Worm (Caenorhabditis elegans): ENCODE results near the gene srh-35.

DNA sequence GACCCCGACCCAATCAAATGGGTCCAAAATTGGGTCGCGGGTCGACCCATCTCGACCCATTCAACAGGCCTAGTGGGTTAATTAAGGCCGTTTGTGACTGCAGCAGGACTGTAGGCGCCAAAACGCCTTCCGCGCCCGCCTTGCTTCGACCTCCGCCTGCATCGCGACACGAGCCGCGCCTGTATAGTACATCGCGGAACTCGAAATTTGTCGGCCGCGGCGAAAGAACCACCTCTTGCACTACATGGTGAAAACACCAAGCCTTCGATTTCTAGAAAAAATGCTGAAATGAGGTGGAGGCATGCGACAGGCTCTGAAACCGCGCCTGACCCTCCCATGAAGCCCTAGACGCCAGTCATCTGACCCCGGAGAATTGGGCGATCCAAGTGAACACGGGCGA lies 39.0 kb upstream of the srh-35 start:
- TF ChIP-seq W03F9.2 (tag; optimal IDR thresholded peaks at IDR 0.05) = no peak
- no peak for TF ChIP-seq him-1 (tag; optimal IDR thresholded peaks at IDR 0.05)
- TF ChIP-seq dao-5 (tag; optimal IDR thresholded peaks at IDR 0.05) = no peak

Measured in whole organism, L4/young adult.